Fruit fly (Drosophila melanogaster) whole organism, embryonic: ENCODE data around the gene CG4338.

ENCODE experiments used
- C15 ChIP-seq: fragments of 200-800 bp; sonication (Bioruptor generic); IDR thresholded peaks from 3 replicates; pipeline ENCODE4 v1.3.6; 2022; ENCODE audit warnings: missing biosample characterization, missing genetic modification characterization
- CG1024 ChIP-seq: fragments of 200-800 bp; sonication (Bioruptor generic); IDR thresholded peaks from 2 replicates; pipeline ENCODE4 v1.3.6; 2022; ENCODE audit warnings: missing biosample characterization, missing genetic modification characterization
- CG10267 ChIP-seq: fragments of 200-800 bp; sonication (Bioruptor generic); optimal IDR thresholded peaks from 2 replicates; lab custom pipeline; 2018; ENCODE audit warnings: missing biosample characterization, mild to moderate bottlenecking, missing genetic modification characterization, moderate library complexity
- CG12659 ChIP-seq: fragments of 200-800 bp; sonication (Bioruptor generic); optimal IDR thresholded peaks from 3 replicates; lab custom pipeline; 2017; ENCODE audit warnings: mild to moderate bottlenecking, missing biosample characterization, missing genetic modification reagents, missing genetic modification characterization
- CG14860 ChIP-seq: fragments of 200-800 bp; sonication (Bioruptor generic); IDR thresholded peaks from 3 replicates; pipeline ENCODE4 v1.3.6; 2022; ENCODE audit warnings: missing biosample characterization, missing genetic modification characterization; ENCODE audit not compliant: partially characterized antibody
- CG1529 ChIP-seq: fragments of 200-800 bp; sonication (Bioruptor generic); optimal IDR thresholded peaks from 3 replicates; lab custom pipeline; 2018; ENCODE audit warnings: missing biosample characterization, missing genetic modification characterization
- CG17802 ChIP-seq: fragments of 200-800 bp; sonication (Bioruptor generic); optimal IDR thresholded peaks from 2 replicates; lab custom pipeline; 2018; ENCODE audit warnings: missing biosample characterization, mild to moderate bottlenecking, missing genetic modification characterization, moderate library complexity
- CG2712 ChIP-seq: fragments of 200-800 bp; optimal IDR thresholded peaks from 3 replicates; lab custom pipeline; 2019; ENCODE audit warnings: missing biosample characterization, mild to moderate bottlenecking, missing genetic modification characterization, moderate library complexity
- CG3065 ChIP-seq: fragments of 200-800 bp; sonication (Bioruptor generic); optimal IDR thresholded peaks from 2 replicates; lab custom pipeline; 2016; ENCODE audit warnings: missing biosample characterization, missing genetic modification characterization
- CG3407 ChIP-seq: fragments of 200-800 bp; sonication (Bioruptor generic); optimal IDR thresholded peaks from 2 replicates; lab custom pipeline; 2018; ENCODE audit warnings: missing biosample characterization, mild to moderate bottlenecking, missing genetic modification characterization
- CG3838 ChIP-seq: fragments of 200-800 bp; sonication (Bioruptor generic); optimal IDR thresholded peaks from 3 replicates; lab custom pipeline; 2016; ENCODE audit warnings: missing biosample characterization, missing genetic modification characterization
- CG3847 ChIP-seq: fragments of 200-800 bp; sonication (Bioruptor generic); IDR thresholded peaks from 2 replicates; pipeline ENCODE4 v1.3.6; 2022; ENCODE audit warnings: missing biosample characterization, missing genetic modification characterization
- CG4707 ChIP-seq: fragments of 200-800 bp; sonication (Bioruptor generic); optimal IDR thresholded peaks from 2 replicates; lab custom pipeline; 2018; ENCODE audit warnings: missing biosample characterization, mild to moderate bottlenecking, missing genetic modification characterization, moderate library complexity
- CG7372 ChIP-seq: fragments of 200-800 bp; sonication (Bioruptor generic); IDR thresholded peaks from 2 replicates; pipeline ENCODE4 v1.3.6; 2022; ENCODE audit warnings: missing biosample characterization, missing genetic modification characterization
- CG7745 ChIP-seq: fragments of 200-800 bp; sonication (Bioruptor generic); optimal IDR thresholded peaks from 2 replicates; lab custom pipeline; 2018; ENCODE audit warnings: missing biosample characterization, mild to moderate bottlenecking, missing genetic modification characterization, moderate library complexity
- CG8924 ChIP-seq: fragments of 200-800 bp; optimal IDR thresholded peaks from 3 replicates; lab custom pipeline; 2019; ENCODE audit warnings: missing biosample characterization, mild to moderate bottlenecking, missing genetic modification characterization, moderate library complexity
- CG9609 ChIP-seq: fragments of 200-800 bp; sonication (Bioruptor generic); optimal IDR thresholded peaks from 3 replicates; lab custom pipeline; 2016; ENCODE audit warnings: missing biosample characterization, missing genetic modification characterization
- CG9932 ChIP-seq: fragments of 200-800 bp; sonication (Bioruptor generic); IDR thresholded peaks from 2 replicates; pipeline ENCODE4 v1.3.6; 2022; ENCODE audit warnings: missing biosample characterization, missing genetic modification characterization
- Camta ChIP-seq: fragments of 200-800 bp; sonication (Bioruptor generic); optimal IDR thresholded peaks from 2 replicates; lab custom pipeline; 2016; ENCODE audit warnings: missing biosample characterization, missing genetic modification characterization
- Chrac-16 ChIP-seq: fragments of 200-800 bp; sonication (Bioruptor generic); optimal IDR thresholded peaks from 3 replicates; lab custom pipeline; 2016; ENCODE audit warnings: missing biosample characterization, missing genetic modification characterization
- Doc2 ChIP-seq: fragments of 200-800 bp; sonication (Bioruptor generic); IDR thresholded peaks from 2 replicates; pipeline ENCODE4 v1.3.6; 2022; ENCODE audit warnings: missing biosample characterization, missing genetic modification characterization
- Doc3 ChIP-seq: fragments of 200-800 bp; sonication (Bioruptor generic); IDR thresholded peaks from 3 replicates; pipeline ENCODE4 v1.3.6; 2022; ENCODE audit warnings: missing biosample characterization, missing genetic modification characterization; ENCODE audit not compliant: partially characterized antibody
- Fer2 ChIP-seq: fragments of 200-800 bp; sonication (Bioruptor generic); optimal IDR thresholded peaks from 2 replicates; lab custom pipeline; 2018; ENCODE audit warnings: missing biosample characterization, mild to moderate bottlenecking, missing genetic modification characterization, moderate library complexity
- HLHmδ ChIP-seq: fragments of 200-800 bp; sonication (Bioruptor generic); optimal IDR thresholded peaks from 2 replicates; lab custom pipeline; 2018; ENCODE audit warnings: missing biosample characterization, mild to moderate bottlenecking, missing genetic modification characterization, moderate library complexity
- Hey ChIP-seq: fragments of 200-800 bp; sonication (Bioruptor generic); optimal IDR thresholded peaks from 3 replicates; lab custom pipeline; 2018; ENCODE audit warnings: missing biosample characterization, mild to moderate bottlenecking, missing genetic modification characterization
- Hmr ChIP-seq: fragments of 200-800 bp; sonication (Bioruptor generic); optimal IDR thresholded peaks from 3 replicates; lab custom pipeline; 2017; ENCODE audit warnings: mild to moderate bottlenecking, missing biosample characterization, missing genetic modification reagents, missing genetic modification characterization
- Hr51 ChIP-seq, 2 experiments: fragments of 200-800 bp; sonication (Bioruptor generic); optimal IDR thresholded peaks; 2 replicates in 1 of 2; 3 replicates in 1 of 2; lab custom pipeline; 2016 to 2018; ENCODE audit warnings: missing biosample characterization in 2 of 2, missing genetic modification characterization in 2 of 2, mild to moderate bottlenecking in 1 of 2, moderate library complexity in 1 of 2
- Hsf ChIP-seq: fragments of 200-800 bp; sonication (Bioruptor generic); optimal IDR thresholded peaks from 3 replicates; lab custom pipeline; 2016; ENCODE audit warnings: missing biosample characterization, missing genetic modification characterization
- Jarid2 ChIP-seq: fragments of 200-800 bp; sonication (Bioruptor generic); optimal IDR thresholded peaks from 3 replicates; lab custom pipeline; 2017; ENCODE audit warnings: mild to moderate bottlenecking, missing biosample characterization, missing genetic modification reagents, missing genetic modification characterization
- Mad ChIP-seq: fragments of 200-800 bp; sonication (Bioruptor generic); optimal IDR thresholded peaks from 2 replicates; lab custom pipeline; 2016; ENCODE audit warnings: missing biosample characterization, missing genetic modification characterization
- NC2α ChIP-seq: fragments of 200-800 bp; sonication (Bioruptor generic); optimal IDR thresholded peaks from 2 replicates; lab custom pipeline; 2016; ENCODE audit warnings: missing biosample characterization, missing genetic modification characterization
- Opbp ChIP-seq: fragments of 200-800 bp; sonication (Bioruptor generic); IDR thresholded peaks from 3 replicates; pipeline ENCODE4 v1.3.6; 2022; ENCODE audit warnings: missing biosample characterization, missing genetic modification characterization; ENCODE audit not compliant: partially characterized antibody
- Sin3A ChIP-seq: fragments of >200 bp; optimal IDR thresholded peaks from 2 replicates; lab custom pipeline; 2018
- abd-A ChIP-seq: fragments of 200-800 bp; sonication (Bioruptor generic); optimal IDR thresholded peaks from 3 replicates; lab custom pipeline; 2019; ENCODE audit warnings: missing biosample characterization, mild to moderate bottlenecking, missing genetic modification characterization, moderate library complexity
- al ChIP-seq: fragments of 200-800 bp; sonication (Bioruptor generic); IDR thresholded peaks from 2 replicates; pipeline ENCODE4 v1.3.6; 2022; ENCODE audit warnings: missing biosample characterization, missing genetic modification characterization
- chif ChIP-seq, 2 experiments: fragments of 200-800 bp; sonication (Bioruptor generic); optimal IDR thresholded peaks; 3 replicates each; lab custom pipeline; 2016; ENCODE audit warnings: missing biosample characterization in 2 of 2, missing genetic modification characterization in 2 of 2
- croc ChIP-seq: fragments of 200-800 bp; sonication (Bioruptor generic); conservative IDR thresholded peaks from 3 replicates; pipeline ENCODE4 v1.3.6; 2022; ENCODE audit warnings: missing biosample characterization, missing genetic modification characterization
- exex ChIP-seq: fragments of 200-800 bp; sonication (Bioruptor generic); optimal IDR thresholded peaks from 4 replicates; lab custom pipeline; 2018; ENCODE audit warnings: missing biosample characterization, mild to moderate bottlenecking, missing genetic modification characterization, moderate library complexity
- h ChIP-seq: fragments of >200 bp; optimal IDR thresholded peaks from 2 replicates; lab custom pipeline; 2017
- kah ChIP-seq: fragments of 200-800 bp; sonication (Bioruptor generic); optimal IDR thresholded peaks from 2 replicates; lab custom pipeline; 2018; ENCODE audit warnings: missing biosample characterization, mild to moderate bottlenecking, missing genetic modification characterization
- klu ChIP-seq: fragments of 200-800 bp; sonication (Bioruptor generic); IDR thresholded peaks from 2 replicates; pipeline ENCODE4 v1.3.6; 2022; ENCODE audit warnings: missing biosample characterization, missing genetic modification characterization
- lab ChIP-seq: fragments of 200-800 bp; sonication (Bioruptor generic); optimal IDR thresholded peaks from 3 replicates; lab custom pipeline; 2017; ENCODE audit warnings: missing biosample characterization, missing genetic modification characterization, mild to moderate bottlenecking, moderate library complexity, missing genetic modification reagents
- mld ChIP-seq: fragments of 200-800 bp; sonication (Bioruptor generic); IDR thresholded peaks from 3 replicates; pipeline ENCODE4 v1.3.6; 2022; ENCODE audit warnings: missing biosample characterization, missing genetic modification characterization; ENCODE audit not compliant: partially characterized antibody
- sens-2 ChIP-seq: fragments of 200-800 bp; sonication (Bioruptor generic); IDR thresholded peaks from 2 replicates; pipeline ENCODE4 v1.3.6; 2022; ENCODE audit warnings: missing biosample characterization, missing genetic modification characterization
- slou ChIP-seq: fragments of 200-800 bp; sonication (Bioruptor generic); optimal IDR thresholded peaks from 3 replicates; lab custom pipeline; 2016; ENCODE audit warnings: missing biosample characterization, missing genetic modification characterization
- sob ChIP-seq: fragments of 200-800 bp; sonication (Bioruptor generic); IDR thresholded peaks from 2 replicates; pipeline ENCODE4 v1.3.6; 2022; ENCODE audit warnings: missing biosample characterization, missing genetic modification characterization
- stc ChIP-seq: fragments of 200-800 bp; sonication (Bioruptor generic); IDR thresholded peaks from 2 replicates; pipeline ENCODE4 v1.3.6; 2022; ENCODE audit warnings: missing biosample characterization, missing genetic modification characterization
- toy ChIP-seq: fragments of 200-800 bp; sonication (Bioruptor generic); IDR thresholded peaks from 2 replicates; pipeline ENCODE4 v1.3.6; 2022; ENCODE audit warnings: missing biosample characterization, missing genetic modification characterization
- vfl ChIP-seq: fragments of 200-800 bp; sonication (Bioruptor generic); optimal IDR thresholded peaks from 2 replicates; lab custom pipeline; 2016; ENCODE audit warnings: missing biosample characterization, missing genetic modification characterization
- wdn ChIP-seq: fragments of 200-800 bp; sonication (Bioruptor generic); IDR thresholded peaks from 2 replicates; pipeline ENCODE4 v1.3.6; 2022; ENCODE audit warnings: missing biosample characterization, missing genetic modification characterization

The CG4338 gene

DNA sequence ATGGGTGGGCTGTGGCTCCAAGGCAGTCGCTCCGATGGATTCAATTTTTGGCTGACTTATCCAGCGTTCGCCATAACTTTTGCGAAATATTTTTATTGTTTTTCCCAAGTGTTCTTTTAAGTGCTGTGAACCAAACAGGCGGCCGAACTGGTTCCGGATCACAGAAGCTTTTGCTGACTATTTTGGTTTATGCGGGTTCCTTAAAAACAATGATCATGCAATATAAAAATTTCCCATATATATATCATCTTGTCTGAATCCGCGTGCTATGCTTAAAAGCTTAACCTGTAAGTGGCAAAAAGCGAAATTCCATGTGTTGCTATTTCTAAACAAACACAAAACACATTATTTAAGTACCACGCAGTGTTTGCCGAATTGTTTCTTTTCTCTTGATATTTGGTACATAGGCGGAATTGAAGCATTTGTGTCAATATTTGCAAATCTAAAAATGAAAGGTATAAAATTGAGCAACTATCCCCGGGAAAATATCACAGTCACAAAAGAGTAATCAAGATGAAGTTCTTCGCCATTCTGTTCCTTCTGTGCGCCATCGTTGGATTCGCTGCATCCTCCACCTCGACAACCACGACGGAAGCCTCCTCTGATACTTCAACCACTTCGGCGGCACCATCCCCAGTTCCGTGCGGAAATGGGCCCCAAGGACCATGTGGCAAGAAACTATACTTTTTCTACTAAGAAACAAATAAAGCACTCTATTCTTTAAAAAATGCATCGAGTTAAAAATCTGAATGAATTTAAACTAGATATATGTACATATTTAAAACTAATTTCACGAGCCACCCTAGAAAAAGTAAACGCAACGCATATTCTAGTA, 44.8 kb downstream of the CG4338 start, which contains the start of the genes CG6276 and CG44040 (continued):
- TF ChIP-seq CG3407 (GFP tag; lab: Kevin White, UChicago) (no peak), CG10267 (tag; lab: Kevin White, UChicago) (peak; percentile 13), CG9609 (peak; percentile 32), CG8924 (tag; lab: Kevin White, UChicago) (peak; percentile 41), stc (GFP tag; lab: Robert Waterston, UW) (no peak), CG3847 (GFP tag; lab: Robert Waterston, UW) (no peak), CG7372 (GFP tag; lab: Robert Waterston, UW) (no peak), klu (0 out of 2 replicates have a peak, but pooled peaks have one; percentile 14), HLHmδ (GFP tag; lab: Kevin White, UChicago) (no peak), wdn (GFP tag; lab: Robert Waterston, UW) (no peak), Hsf (GFP tag; lab: Kevin White, UChicago) (peak; percentile 33), Doc3 (GFP tag; lab: Robert Waterston, UW) (no peak), CG9932 (GFP tag; lab: Robert Waterston, UW) (peak; percentile 57), exex (tag; lab: Kevin White, UChicago) (no peak), Opbp (no peak), Sin3A (lab: Kevin White, UChicago) (peak; percentile 8), CG14860 (GFP tag; lab: Robert Waterston, UW) (no peak), slou (no peak), Hey (tag; lab: Kevin White, UChicago) (no peak), al (GFP tag; lab: Robert Waterston, UW) (peak; percentile 9; the same call in 1 of the 2 replicates), C15 (GFP tag; lab: Robert Waterston, UW) (no peak), Hmr (GFP tag; lab: Kevin White, UChicago) (peak; percentile 64), kah (GFP tag; lab: Kevin White, UChicago) (no peak), CG17802 (tag; lab: Kevin White, UChicago) (no peak), CG3838 (GFP tag; lab: Kevin White, UChicago) (no peak), Fer2 (tag; lab: Kevin White, UChicago) (peak; percentile 24), CG12659 (GFP tag; lab: Kevin White, UChicago) (peak; percentile 37), chif (GFP tag; optimal IDR thresholded peaks at IDR 0.05; lab: Kevin White, UChicago) (peak in 1 of 2 experiments; percentile 25), sens-2 (GFP tag; lab: Robert Waterston, UW) (no peak), CG3065 (GFP tag; lab: Kevin White, UChicago) (no peak), Chrac-16 (GFP tag; lab: Kevin White, UChicago) (no peak), CG1529 (GFP tag; lab: Kevin White, UChicago) (no peak), CG4707 (GFP tag; lab: Kevin White, UChicago) (no peak), CG1024 (GFP tag; lab: Robert Waterston, UW) (no peak), sob (GFP tag; lab: Robert Waterston, UW) (peak; percentile 56), Hr51 (GFP tag; optimal IDR thresholded peaks at IDR 0.05; lab: Kevin White, UChicago) (peak in 1 of 2 experiments; percentile 57), croc (no peak), mld (GFP tag; lab: Robert Waterston, UW) (no peak), Jarid2 (no peak), Camta (GFP tag; lab: Kevin White, UChicago) (peak; percentile 50), abd-A (no peak), CG2712 (peak; percentile 53), lab (GFP tag; lab: Kevin White, UChicago) (peak; percentile 76), NC2α (GFP tag; lab: Kevin White, UChicago) (no peak), toy (GFP tag; lab: Robert Waterston, UW) (no peak), CG7745 (tag; lab: Kevin White, UChicago) (no peak), Doc2 (no peak), vfl (GFP tag; lab: Kevin White, UChicago) (peak; percentile 23), Mad (GFP tag; lab: Kevin White, UChicago) (no peak), h (lab: Kevin White, UChicago) (no peak)
